Worm (Caenorhabditis elegans) whole organism, L1 larva: ENCODE results near the gene Y6E2A.7.
"Not testable (repeated sequence)": the region's sequence is repeated elsewhere in the genome, so short reads cannot be mapped to it uniquely, and the experiment has no call there.

ENCODE experiments used
- C04F5.9 ChIP-seq: sonication (generic microtip); optimal IDR thresholded peaks from 2 replicates; lab custom pipeline; 2016; ENCODE audit warnings: missing genetic modification characterization, missing compliant biosample characterization
- C34B4.2 ChIP-seq: sonication (generic microtip); optimal IDR thresholded peaks from 2 replicates; lab custom pipeline; 2017; ENCODE audit warnings: mild to moderate bottlenecking, missing genetic modification characterization, missing compliant biosample characterization
- F16B12.6 ChIP-seq: fragments of 150-350 bp; optimal IDR thresholded peaks from 2 replicates; lab custom pipeline; 2014; ENCODE audit warnings: missing biosample characterization, missing genetic modification characterization
- Y116A8C.19 ChIP-seq: sonication (generic microtip); optimal IDR thresholded peaks from 2 replicates; lab custom pipeline; 2016; ENCODE audit warnings: missing compliant biosample characterization, missing genetic modification characterization, borderline replicate concordance
- aha-1 ChIP-seq: fragments of 150-350 bp; optimal IDR thresholded peaks from 2 replicates; lab custom pipeline; 2014; ENCODE audit warnings: missing biosample characterization, missing genetic modification characterization
- alr-1 ChIP-seq: fragments of 200-800 bp; sonication (Bioruptor generic); optimal IDR thresholded peaks from 2 replicates; lab custom pipeline; 2018; ENCODE audit warnings: borderline replicate concordance, mild to moderate bottlenecking, missing genetic modification characterization, missing compliant biosample characterization
- aly-2 ChIP-seq: fragments of 150-350 bp; optimal IDR thresholded peaks from 2 replicates; lab custom pipeline; 2014; ENCODE audit warnings: missing biosample characterization, missing genetic modification characterization
- ama-1 ChIP-seq: fragments of 150-350 bp; optimal IDR thresholded peaks from 2 replicates; lab custom pipeline; 2014
- blmp-1 ChIP-seq: fragments of 150-350 bp; optimal IDR thresholded peaks from 2 replicates; lab custom pipeline; 2014; ENCODE audit warnings: missing biosample characterization, missing genetic modification characterization
- ceh-88 ChIP-seq: fragments of 200-800 bp; sonication (Bioruptor generic); IDR thresholded peaks from 2 replicates; pipeline ENCODE4 v1.3.6; 2022; ENCODE audit warnings: missing genetic modification characterization, missing compliant biosample characterization
- ceh-90 ChIP-seq: sonication (generic microtip); optimal IDR thresholded peaks from 2 replicates; lab custom pipeline; 2016; ENCODE audit warnings: missing genetic modification characterization, missing compliant biosample characterization
- dsc-1 ChIP-seq: sonication (generic microtip); optimal IDR thresholded peaks from 2 replicates; lab custom pipeline; 2016; ENCODE audit warnings: mild to moderate bottlenecking, missing genetic modification characterization, missing compliant biosample characterization
- egl-27 ChIP-seq, 2 experiments: fragments of 150-350 bp in 1 of 2; sonication (generic microtip); optimal IDR thresholded peaks; 3 replicates each; lab custom pipeline; 2017 to 2018; ENCODE audit warnings: missing biosample characterization in 2 of 2, missing genetic modification characterization in 2 of 2, missing genetic modification reagents in 2 of 2
- fkh-4 ChIP-seq: sonication (generic microtip); optimal IDR thresholded peaks from 2 replicates; lab custom pipeline; 2016; ENCODE audit warnings: missing compliant biosample characterization, missing genetic modification characterization, borderline replicate concordance
- fkh-8 ChIP-seq: sonication (generic microtip); optimal IDR thresholded peaks from 2 replicates; lab custom pipeline; 2016; ENCODE audit warnings: mild to moderate bottlenecking, missing genetic modification characterization, missing compliant biosample characterization
- grh-1 ChIP-seq: fragments of 200-800 bp; sonication (Bioruptor generic); IDR thresholded peaks from 2 replicates; pipeline ENCODE4 v1.3.6; 2022; ENCODE audit warnings: missing genetic modification reagents, missing genetic modification characterization, missing compliant biosample characterization
- isw-1 ChIP-seq: fragments of 200-800 bp; sonication (Bioruptor generic); IDR thresholded peaks from 2 replicates; pipeline ENCODE4 v1.3.6; 2022; ENCODE audit warnings: missing genetic modification characterization, missing compliant biosample characterization
- jun-1 ChIP-seq: fragments of 150-350 bp; optimal IDR thresholded peaks from 2 replicates; lab custom pipeline; 2014; ENCODE audit warnings: missing biosample characterization, missing genetic modification reagents, missing genetic modification characterization
- mab-9 ChIP-seq: fragments of 200-800 bp; sonication (Bioruptor generic); IDR thresholded peaks from 2 replicates; pipeline ENCODE4 v1.3.6; 2022; ENCODE audit warnings: missing genetic modification reagents, missing genetic modification characterization, missing compliant biosample characterization
- mef-2 ChIP-seq: fragments of 150-350 bp; optimal IDR thresholded peaks from 2 replicates; lab custom pipeline; 2014; ENCODE audit warnings: missing biosample characterization, missing genetic modification characterization
- mep-1 ChIP-seq: fragments of 150-350 bp; optimal IDR thresholded peaks from 2 replicates; lab custom pipeline; 2014; ENCODE audit warnings: missing biosample characterization, missing genetic modification characterization
- nhr-11 ChIP-seq: fragments of 150-350 bp; optimal IDR thresholded peaks from 2 replicates; lab custom pipeline; 2014; ENCODE audit warnings: missing biosample characterization, missing genetic modification characterization
- nhr-12 ChIP-seq: sonication (generic microtip); optimal IDR thresholded peaks from 2 replicates; lab custom pipeline; 2017; ENCODE audit warnings: missing biosample characterization, missing genetic modification characterization
- nhr-20 ChIP-seq: sonication (generic microtip); optimal IDR thresholded peaks from 2 replicates; lab custom pipeline; 2016; ENCODE audit warnings: mild to moderate bottlenecking, missing genetic modification characterization, missing compliant biosample characterization
- nhr-47 ChIP-seq: sonication (generic microtip); optimal IDR thresholded peaks from 2 replicates; lab custom pipeline; 2016; ENCODE audit warnings: mild to moderate bottlenecking, missing genetic modification characterization, moderate library complexity, missing compliant biosample characterization
- nhr-76 ChIP-seq: sonication (generic microtip); optimal IDR thresholded peaks from 2 replicates; lab custom pipeline; 2017; ENCODE audit warnings: missing biosample characterization, missing genetic modification characterization
- pax-3 ChIP-seq: fragments of 200-800 bp; sonication (Bioruptor generic); optimal IDR thresholded peaks from 2 replicates; lab custom pipeline; 2018; ENCODE audit warnings: mild to moderate bottlenecking, missing genetic modification characterization, moderate library complexity, missing compliant biosample characterization
- snpc-4 ChIP-seq: fragments of 150-350 bp; optimal IDR thresholded peaks from 2 replicates; lab custom pipeline; 2014; ENCODE audit warnings: missing biosample characterization, missing genetic modification characterization
- sox-4 ChIP-seq: sonication (generic microtip); optimal IDR thresholded peaks from 2 replicates; lab custom pipeline; 2016; ENCODE audit warnings: missing genetic modification characterization, missing compliant biosample characterization
- sup-37 ChIP-seq: fragments of 200-800 bp; sonication (Bioruptor generic); optimal IDR thresholded peaks from 2 replicates; lab custom pipeline; 2018; ENCODE audit warnings: mild to moderate bottlenecking, missing genetic modification characterization, missing compliant biosample characterization
- swsn-7 ChIP-seq: sonication (generic microtip); optimal IDR thresholded peaks from 2 replicates; lab custom pipeline; 2016; ENCODE audit warnings: missing genetic modification characterization, missing compliant biosample characterization
- tbx-2 ChIP-seq: sonication (generic microtip); optimal IDR thresholded peaks from 2 replicates; lab custom pipeline; 2016; ENCODE audit warnings: missing genetic modification characterization, missing compliant biosample characterization
- unc-130 ChIP-seq: fragments of 150-350 bp; optimal IDR thresholded peaks from 2 replicates; lab custom pipeline; 2017; ENCODE audit warnings: missing biosample characterization, missing genetic modification characterization, inconsistent platforms
- unc-30 ChIP-seq: sonication (generic microtip); optimal IDR thresholded peaks from 2 replicates; lab custom pipeline; 2017; ENCODE audit warnings: missing biosample characterization, missing genetic modification characterization
- zip-4 ChIP-seq: fragments of 200-800 bp; sonication (Bioruptor generic); optimal IDR thresholded peaks from 2 replicates; lab custom pipeline; 2018; ENCODE audit warnings: mild to moderate bottlenecking, missing genetic modification characterization, moderate library complexity, missing compliant biosample characterization
- ztf-11 ChIP-seq, 2 experiments: sonication (generic microtip); optimal IDR thresholded peaks; 2 replicates each; lab custom pipeline; 2016 to 2017; ENCODE audit warnings: missing genetic modification characterization in 2 of 2, missing biosample characterization in 1 of 2, missing compliant biosample characterization in 1 of 2
- ztf-4 ChIP-seq: fragments of 150-350 bp; optimal IDR thresholded peaks from 2 replicates; lab custom pipeline; 2014; ENCODE audit warnings: missing biosample characterization, missing genetic modification characterization

The Y6E2A.7 gene

ce11 chrV:15719570-15719969 is at the start of gene Y6E2A.7:
Y6E2A.7 (plus strand) TSS chrV:15719870.
- no peak for TF ChIP-seq F16B12.6
- TF ChIP-seq ztf-11 (tag; optimal IDR thresholded peaks at IDR 0.05; lab: Kevin White, UChicago), result no peak
- no peak for TF ChIP-seq blmp-1 (tag; lab: Kevin White, UChicago)
- TF ChIP-seq isw-1 (GFP tag; lab: Robert Waterston, UW), result no peak
- TF ChIP-seq jun-1 (tag; lab: Kevin White, UChicago), result no peak
- no peak for TF ChIP-seq unc-130
- TF ChIP-seq ceh-88 (GFP tag; lab: Robert Waterston, UW), result no peak
- TF ChIP-seq C04F5.9, result no peak
- TF ChIP-seq nhr-47, result no peak
- TF ChIP-seq nhr-76 (tag; lab: Kevin White, UChicago), result no peak
- TF ChIP-seq grh-1 (GFP tag; lab: Robert Waterston, UW), result no peak
- TF ChIP-seq mep-1 (tag; lab: Kevin White, UChicago), result no peak
- no peak for TF ChIP-seq nhr-20
- TF ChIP-seq zip-4 (GFP tag; lab: Kevin White, UChicago), result no peak
- no peak for TF ChIP-seq swsn-7

- TF ChIP-seq tbx-2 (tag; lab: Kevin White, UChicago); egl-27 (tag; optimal IDR thresholded peaks at IDR 0.05; lab: Kevin White, UChicago); aha-1: not testable (repeated sequence)
These were observed 49.5 kb upstream of the Y6E2A.7 start, which contains the start of gene K06B4.15 for ce11 chrV:15670139-15670538. K06B4.15 (plus strand) TSS chrV:15670439.

DNA sequence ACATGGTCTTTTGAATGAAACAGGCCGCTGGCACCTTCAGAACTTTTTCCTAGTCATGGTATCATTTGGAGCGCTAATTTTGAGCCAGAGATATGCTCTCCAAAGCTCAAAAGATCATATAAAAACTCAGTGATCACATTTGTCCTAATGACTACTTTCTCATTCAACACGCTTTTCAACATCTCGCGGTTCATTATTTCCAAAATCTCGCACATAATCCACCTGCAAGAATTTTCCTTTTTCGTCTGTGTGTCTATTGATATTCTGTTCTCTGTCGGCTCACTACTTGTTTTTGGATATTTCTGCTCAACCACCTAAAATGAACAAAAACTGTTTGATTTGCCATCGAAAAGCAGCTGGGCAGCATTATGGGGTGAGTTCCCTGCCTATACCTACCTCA is 46.0 kb upstream of the Y6E2A.7 start, which contains the start of gene nhr-51:
Gene nhr-51, plus strand, starts transcription at position 301 of the 400 bp plus-strand sequence.
- TF ChIP-seq mab-9 (GFP tag; lab: Robert Waterston, UW), result no peak
- TF ChIP-seq dsc-1 (tag; lab: Kevin White, UChicago), result no peak
- no peak for TF ChIP-seq tbx-2 (tag; lab: Kevin White, UChicago)
- TF ChIP-seq aly-2 (tag; lab: Kevin White, UChicago), result no peak
- no peak for TF ChIP-seq ztf-4 (tag; lab: Kevin White, UChicago)
- TF ChIP-seq swsn-7, result no peak
- TF ChIP-seq sox-4 (tag; lab: Kevin White, UChicago), result no peak
- TF ChIP-seq alr-1, result no peak
- TF ChIP-seq ceh-90, result no peak
- no peak for TF ChIP-seq grh-1 (GFP tag; lab: Robert Waterston, UW)
- TF ChIP-seq nhr-11 (tag; lab: Kevin White, UChicago), result no peak
- TF ChIP-seq sup-37 (GFP tag; lab: Kevin White, UChicago), result no peak
- TF ChIP-seq fkh-8, result no peak
- no peak for TF ChIP-seq fkh-4 (tag; lab: Kevin White, UChicago)

DNA sequence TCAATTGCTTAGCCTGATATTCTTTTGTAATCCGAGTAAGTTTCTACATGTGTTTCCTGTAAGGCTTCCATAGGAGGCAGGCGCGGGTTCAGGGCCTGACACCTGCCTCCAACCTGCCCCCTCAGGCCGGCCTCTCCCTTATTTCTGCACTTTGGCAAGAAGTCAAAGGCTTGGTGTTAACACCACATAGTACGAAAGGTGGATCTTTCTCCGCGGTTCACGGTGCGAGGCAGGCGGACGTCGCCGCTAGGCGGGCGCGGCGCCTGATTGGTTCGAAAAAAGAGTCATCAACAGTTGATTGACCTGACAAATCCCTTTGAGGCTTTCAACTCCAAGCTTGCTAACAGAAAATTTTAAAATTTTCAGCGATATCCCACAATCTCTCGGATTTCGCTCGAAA is 44.8 kb upstream of the Y6E2A.7 start:
- TF ChIP-seq snpc-4 (no peak), C04F5.9 (no peak), C34B4.2 (no peak), mef-2 (tag; lab: Kevin White, UChicago) (no peak)

DNA sequence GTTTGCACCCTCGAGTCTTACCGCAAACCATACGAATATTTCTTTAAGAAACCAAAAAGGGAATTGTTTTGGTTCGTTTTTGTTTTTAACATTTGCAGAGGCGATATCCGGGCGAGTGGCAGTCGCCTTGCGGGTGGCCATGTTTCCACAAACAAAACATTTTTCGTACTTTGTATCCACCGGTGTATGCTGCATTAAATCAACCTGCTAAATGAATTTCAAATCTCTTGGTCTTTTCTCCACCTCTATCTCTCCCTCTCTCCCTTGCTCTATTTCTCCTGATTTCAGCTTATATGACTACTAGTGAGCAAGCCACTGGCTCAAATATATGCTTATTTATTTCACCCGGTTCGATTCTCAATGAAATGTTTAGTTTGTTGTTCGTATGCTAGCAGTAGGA is 42.4 kb upstream of the Y6E2A.7 start, which contains the start of gene nhr-52:
Gene nhr-52, plus strand, starts transcription at position 301 of the 400 bp plus-strand sequence.
- TF ChIP-seq unc-30 (no peak), pax-3 (tag; lab: Kevin White, UChicago) (no peak), Y116A8C.19 (tag; lab: Kevin White, UChicago) (no peak), nhr-12 (tag; lab: Kevin White, UChicago) (no peak), ama-1 (lab: Kevin White, UChicago) (no peak)
